Fruit fly (Drosophila melanogaster) whole organism, prepupa: ENCODE data around the gene CG31549.

Experiments used
- CG16779 ChIP-seq: fragments of 200-800 bp; sonication (Bioruptor generic); optimal IDR thresholded peaks from 3 replicates; lab custom pipeline; 2017; ENCODE audit warnings: missing biosample characterization, mild to moderate bottlenecking, missing genetic modification characterization
- CG3032 ChIP-seq: fragments of 200-800 bp; optimal IDR thresholded peaks from 2 replicates; lab custom pipeline; 2019; ENCODE audit warnings: missing biosample characterization, mild to moderate bottlenecking, missing genetic modification characterization, moderate library complexity
- CG4318 ChIP-seq: fragments of 200-800 bp; sonication (Bioruptor generic); optimal IDR thresholded peaks from 3 replicates; lab custom pipeline; 2017; ENCODE audit warnings: missing biosample characterization, mild to moderate bottlenecking, missing genetic modification characterization
- Lpt ChIP-seq: fragments of 200-800 bp; sonication (Bioruptor generic); optimal IDR thresholded peaks from 3 replicates; lab custom pipeline; 2016; ENCODE audit warnings: missing biosample characterization, missing genetic modification characterization
- acj6 ChIP-seq: fragments of 200-800 bp; sonication (Bioruptor generic); optimal IDR thresholded peaks from 3 replicates; lab custom pipeline; 2016; ENCODE audit warnings: missing biosample characterization, missing genetic modification characterization
- lz ChIP-seq: fragments of 200-800 bp; sonication (Bioruptor generic); optimal IDR thresholded peaks from 3 replicates; lab custom pipeline; 2016; ENCODE audit warnings: missing biosample characterization, missing genetic modification characterization

DNA sequence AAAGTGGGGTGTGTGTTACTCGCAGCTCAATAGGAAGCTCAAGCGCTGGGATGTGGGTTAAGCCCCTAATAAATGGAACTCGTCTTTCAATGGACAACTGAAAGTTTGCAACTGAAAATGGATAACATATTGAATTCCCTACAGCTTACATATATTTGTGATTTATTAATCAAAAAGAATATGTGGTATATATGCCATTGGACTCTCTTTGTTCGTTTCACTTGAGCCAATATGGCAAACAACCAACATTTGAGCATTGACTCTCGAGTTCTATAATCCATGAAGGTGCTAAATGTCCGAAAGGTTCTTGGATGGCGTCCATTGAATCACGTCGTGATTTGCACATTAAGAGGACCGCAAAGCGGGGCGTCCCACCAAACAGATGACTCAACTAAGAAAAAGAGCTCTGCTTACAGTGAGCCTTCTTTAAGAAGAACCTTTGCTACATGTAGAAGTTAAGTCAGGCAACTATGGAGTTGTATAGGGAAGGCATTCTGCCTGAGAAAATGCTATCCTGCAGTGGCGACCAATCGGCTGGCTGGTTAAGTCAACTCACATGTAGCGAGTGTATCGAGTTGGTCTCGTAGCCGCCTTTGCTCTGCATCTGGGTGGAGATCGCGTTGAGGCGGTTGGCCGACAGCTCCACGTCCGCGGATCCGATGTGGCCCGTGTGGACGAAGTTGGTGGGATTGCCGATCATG lies 13.9 kb upstream of the CG31549 start:
- TF ChIP-seq CG16779 (tag; lab: Kevin White, UChicago) (no peak), acj6 (GFP tag; lab: Kevin White, UChicago) (peak; percentile 45), lz (GFP tag; lab: Kevin White, UChicago) (peak; percentile 40), CG3032 (tag; lab: Kevin White, UChicago) (peak; percentile 17), Lpt (peak; percentile 34), CG4318 (no peak)
